Fruit fly (Drosophila melanogaster) whole organism, embryonic: Measurements from ENCODE around the gene Atg8b.

Source experiments
- Bgb ChIP-seq: fragments of 200-800 bp; sonication (Bioruptor generic); IDR thresholded peaks from 2 replicates; pipeline ENCODE4 v1.3.6; 2022; ENCODE audit warnings: missing biosample characterization, missing genetic modification characterization; ENCODE audit not compliant: partially characterized antibody
- CG11247 ChIP-seq: fragments of 200-800 bp; sonication (Bioruptor generic); IDR thresholded peaks from 2 replicates; pipeline ENCODE4 v1.3.6; 2022; ENCODE audit warnings: missing biosample characterization, missing genetic modification characterization
- CG11560 ChIP-seq: fragments of 200-800 bp; sonication (Bioruptor generic); IDR thresholded peaks from 3 replicates; pipeline ENCODE4 v1.3.6; 2022; ENCODE audit warnings: missing biosample characterization, missing genetic modification characterization
- CG15011 ChIP-seq: fragments of 200-800 bp; sonication (Bioruptor generic); optimal IDR thresholded peaks from 3 replicates; lab custom pipeline; 2018; ENCODE audit warnings: missing biosample characterization, mild to moderate bottlenecking, missing genetic modification characterization
- CG1603 ChIP-seq: fragments of 200-800 bp; sonication (Bioruptor generic); optimal IDR thresholded peaks from 2 replicates; lab custom pipeline; 2019; ENCODE audit warnings: missing biosample characterization, mild to moderate bottlenecking, missing genetic modification characterization, moderate library complexity
- CG16813 ChIP-seq: fragments of 200-800 bp; sonication (Bioruptor generic); IDR thresholded peaks from 3 replicates; pipeline ENCODE4 v1.3.6; 2022; ENCODE audit warnings: missing biosample characterization, missing genetic modification characterization; ENCODE audit not compliant: partially characterized antibody
- CG17186 ChIP-seq: fragments of 200-800 bp; sonication (Bioruptor generic); optimal IDR thresholded peaks from 3 replicates; lab custom pipeline; 2017; ENCODE audit warnings: missing biosample characterization, missing genetic modification reagents, missing genetic modification characterization
- CG17361 ChIP-seq: fragments of 200-800 bp; sonication (Bioruptor generic); IDR thresholded peaks from 3 replicates; pipeline ENCODE4 v1.3.6; 2022; ENCODE audit warnings: missing biosample characterization, missing genetic modification characterization
- CG18476 ChIP-seq: fragments of 200-800 bp; sonication (Bioruptor generic); optimal IDR thresholded peaks from 2 replicates; lab custom pipeline; 2016; ENCODE audit warnings: missing biosample characterization, mild to moderate bottlenecking, missing genetic modification characterization
- CG2199 ChIP-seq: fragments of 200-800 bp; sonication (Bioruptor generic); IDR thresholded peaks from 3 replicates; pipeline ENCODE4 v1.3.6; 2022; ENCODE audit warnings: missing biosample characterization, missing genetic modification characterization
- CG31441 ChIP-seq: fragments of 200-800 bp; sonication (Bioruptor generic); IDR thresholded peaks from 2 replicates; pipeline ENCODE4 v1.3.6; 2022; ENCODE audit warnings: missing biosample characterization, missing genetic modification characterization
- CG4360 ChIP-seq: fragments of 200-800 bp; sonication (Bioruptor generic); IDR thresholded peaks from 2 replicates; pipeline ENCODE4 v1.3.6; 2022; ENCODE audit warnings: missing biosample characterization, missing genetic modification characterization
- CG4820 ChIP-seq: fragments of 200-800 bp; sonication (Bioruptor generic); optimal IDR thresholded peaks from 3 replicates; lab custom pipeline; 2016; ENCODE audit warnings: missing biosample characterization, missing genetic modification characterization
- CG5180 ChIP-seq: fragments of 200-800 bp; sonication (Bioruptor generic); optimal IDR thresholded peaks from 3 replicates; lab custom pipeline; 2017; ENCODE audit warnings: missing biosample characterization, missing genetic modification characterization, mild to moderate bottlenecking, moderate library complexity, missing genetic modification reagents
- CG6272 ChIP-seq: fragments of 200-800 bp; sonication (Bioruptor generic); IDR thresholded peaks from 2 replicates; pipeline ENCODE4 v1.3.6; 2022; ENCODE audit warnings: missing biosample characterization, missing genetic modification characterization
- CG8290 ChIP-seq, 3 experiments: fragments of 200-800 bp; sonication (Bioruptor generic); optimal IDR thresholded peaks; 2 replicates each; lab custom pipeline; 2016 to 2019; ENCODE audit warnings: missing biosample characterization in 3 of 3, missing genetic modification characterization in 3 of 3, mild to moderate bottlenecking in 2 of 3, moderate library complexity in 1 of 3
- CG8944 ChIP-seq: fragments of 200-800 bp; sonication (Bioruptor generic); optimal IDR thresholded peaks from 3 replicates; lab custom pipeline; 2016; ENCODE audit warnings: missing biosample characterization, missing genetic modification characterization
- CG9932 ChIP-seq: fragments of 200-800 bp; sonication (Bioruptor generic); IDR thresholded peaks from 2 replicates; pipeline ENCODE4 v1.3.6; 2022; ENCODE audit warnings: missing biosample characterization, missing genetic modification characterization
- Chrac-16 ChIP-seq: fragments of 200-800 bp; sonication (Bioruptor generic); optimal IDR thresholded peaks from 3 replicates; lab custom pipeline; 2016; ENCODE audit warnings: missing biosample characterization, missing genetic modification characterization
- Dbx ChIP-seq: fragments of 200-800 bp; sonication (Bioruptor generic); IDR thresholded peaks from 3 replicates; pipeline ENCODE4 v1.3.6; 2022; ENCODE audit warnings: missing biosample characterization, missing genetic modification characterization
- Deaf1 ChIP-seq: fragments of 200-800 bp; optimal IDR thresholded peaks from 3 replicates; lab custom pipeline; 2019; ENCODE audit warnings: missing biosample characterization, mild to moderate bottlenecking, missing genetic modification characterization, moderate library complexity
- Dref ChIP-seq: fragments of 200-800 bp; sonication (Bioruptor generic); IDR thresholded peaks from 2 replicates; pipeline ENCODE4 v1.3.6; 2022; ENCODE audit warnings: missing biosample characterization, missing genetic modification characterization
- E2f2 ChIP-seq: fragments of 200-800 bp; sonication (Bioruptor generic); IDR thresholded peaks from 2 replicates; pipeline ENCODE4 v1.3.6; 2022; ENCODE audit warnings: missing biosample characterization, missing genetic modification characterization
- Ets65A ChIP-seq: fragments of 200-800 bp; sonication (Bioruptor generic); peaks from one replicate; lab custom pipeline; 2016; ENCODE audit warnings: missing biosample characterization, missing genetic modification characterization
- Gsc ChIP-seq: fragments of 200-800 bp; sonication (Bioruptor generic); IDR thresholded peaks from 2 replicates; pipeline ENCODE4 v1.3.6; 2022; ENCODE audit warnings: missing biosample characterization, missing genetic modification characterization
- MTF-1 ChIP-seq: fragments of 200-800 bp; sonication (Bioruptor generic); optimal IDR thresholded peaks from 2 replicates; lab custom pipeline; 2018; ENCODE audit warnings: missing biosample characterization, mild to moderate bottlenecking, missing genetic modification characterization, borderline replicate concordance
- Med ChIP-seq: fragments of 200-800 bp; sonication (Bioruptor generic); peaks from one replicate; lab custom pipeline; 2016; ENCODE audit warnings: missing biosample characterization, missing genetic modification characterization, mild to moderate bottlenecking, inconsistent platforms, moderate library complexity
- Opbp ChIP-seq: fragments of 200-800 bp; sonication (Bioruptor generic); IDR thresholded peaks from 3 replicates; pipeline ENCODE4 v1.3.6; 2022; ENCODE audit warnings: missing biosample characterization, missing genetic modification characterization; ENCODE audit not compliant: partially characterized antibody
- Sox100B ChIP-seq: fragments of 200-800 bp; sonication (Bioruptor generic); optimal IDR thresholded peaks from 3 replicates; lab custom pipeline; 2018; ENCODE audit warnings: missing biosample characterization, mild to moderate bottlenecking, missing genetic modification characterization
- Usf ChIP-seq: fragments of 200-800 bp; sonication (Bioruptor generic); optimal IDR thresholded peaks from 2 replicates; lab custom pipeline; 2017; ENCODE audit warnings: missing genotype, missing biosample characterization, missing genetic modification characterization
- Xbp1 ChIP-seq: fragments of 200-800 bp; sonication (Bioruptor generic); optimal IDR thresholded peaks from 3 replicates; lab custom pipeline; 2016; ENCODE audit warnings: missing biosample characterization, mild to moderate bottlenecking, missing genetic modification characterization
- amos ChIP-seq: fragments of 200-800 bp; sonication (Bioruptor generic); IDR thresholded peaks from 2 replicates; pipeline ENCODE4 v1.3.6; 2022; ENCODE audit warnings: missing biosample characterization, missing genetic modification characterization; ENCODE audit not compliant: partially characterized antibody
- bbx ChIP-seq: fragments of 200-800 bp; sonication (Bioruptor generic); IDR thresholded peaks from 2 replicates; pipeline ENCODE4 v1.3.6; 2022; ENCODE audit warnings: missing biosample characterization, missing genetic modification characterization; ENCODE audit not compliant: partially characterized antibody
- dmrt11E ChIP-seq: fragments of 200-800 bp; sonication (Bioruptor generic); optimal IDR thresholded peaks from 3 replicates; lab custom pipeline; 2018; ENCODE audit warnings: missing biosample characterization, mild to moderate bottlenecking, missing genetic modification characterization, moderate library complexity
- dmrt99B ChIP-seq: fragments of 200-800 bp; sonication (Bioruptor generic); optimal IDR thresholded peaks from 2 replicates; lab custom pipeline; 2018; ENCODE audit warnings: missing biosample characterization, mild to moderate bottlenecking, missing genetic modification characterization, moderate library complexity
- fd3F ChIP-seq: fragments of 200-800 bp; sonication (Bioruptor generic); optimal IDR thresholded peaks from 2 replicates; lab custom pipeline; 2018; ENCODE audit warnings: missing biosample characterization, mild to moderate bottlenecking, missing genetic modification characterization, moderate library complexity
- gfzf ChIP-seq: fragments of 200-800 bp; sonication (Bioruptor generic); optimal IDR thresholded peaks from 2 replicates; lab custom pipeline; 2016; ENCODE audit warnings: missing biosample characterization, mild to moderate bottlenecking, missing genetic modification characterization, moderate library complexity
- hbn ChIP-seq: fragments of 200-800 bp; sonication (Bioruptor generic); IDR thresholded peaks from 2 replicates; pipeline ENCODE4 v1.3.6; 2022; ENCODE audit warnings: missing biosample characterization, missing genetic modification characterization; ENCODE audit not compliant: partially characterized antibody
- pzg ChIP-seq: fragments of 200-800 bp; sonication (Bioruptor generic); optimal IDR thresholded peaks from 3 replicates; lab custom pipeline; 2018; ENCODE audit warnings: missing biosample characterization, mild to moderate bottlenecking, missing genetic modification characterization, moderate library complexity
- sd ChIP-seq: fragments of 200-800 bp; sonication (Bioruptor generic); optimal IDR thresholded peaks from 3 replicates; lab custom pipeline; 2018; ENCODE audit warnings: missing biosample characterization, mild to moderate bottlenecking, missing genetic modification characterization, moderate library complexity
- sob ChIP-seq: fragments of 200-800 bp; sonication (Bioruptor generic); IDR thresholded peaks from 2 replicates; pipeline ENCODE4 v1.3.6; 2022; ENCODE audit warnings: missing biosample characterization, missing genetic modification characterization
- stwl ChIP-seq: fragments of 200-800 bp; sonication (Bioruptor generic); optimal IDR thresholded peaks from 3 replicates; lab custom pipeline; 2018; ENCODE audit warnings: missing biosample characterization, mild to moderate bottlenecking, missing genetic modification characterization, moderate library complexity
- unc-4 ChIP-seq: fragments of 200-800 bp; sonication (Bioruptor generic); IDR thresholded peaks from 2 replicates; pipeline ENCODE4 v1.3.6; 2022; ENCODE audit warnings: missing biosample characterization, missing genetic modification characterization; ENCODE audit not compliant: partially characterized antibody

Atg8b gene

dm6 chr3R:17733261-17733660 lies 8.4 kb upstream of the Atg8b start, which contains the start of gene CG14321 (continued):
- TF ChIP-seq CG31441 (GFP tag; lab: Robert Waterston, UW) = no peak
- TF ChIP-seq CG8290 (GFP tag; optimal IDR thresholded peaks at IDR 0.05; lab: Kevin White, UChicago) = no peak
- TF ChIP-seq CG8290 (tag; optimal IDR thresholded peaks at IDR 0.05; lab: Kevin White, UChicago) = peak in 1 of 2 experiments; percentile 35
- no peak for TF ChIP-seq hbn (GFP tag; lab: Robert Waterston, UW)
- TF ChIP-seq CG18476 (GFP tag; lab: Kevin White, UChicago) = no peak
- TF ChIP-seq Dbx (GFP tag; lab: Robert Waterston, UW) = peak; percentile 35; the same call in 1 of the 3 replicates
- no peak for TF ChIP-seq CG5180 (GFP tag; lab: Kevin White, UChicago)
- no peak for TF ChIP-seq Chrac-16 (GFP tag; lab: Kevin White, UChicago)
- TF ChIP-seq CG16813 (GFP tag; lab: Robert Waterston, UW) = peak; percentile 64
- TF ChIP-seq Usf (GFP tag; lab: Kevin White, UChicago) = no peak
- TF ChIP-seq fd3F (GFP tag; lab: Kevin White, UChicago) = no peak
- TF ChIP-seq Med (GFP tag; lab: Kevin White, UChicago) = peak; percentile 46
- TF ChIP-seq Xbp1 (GFP tag; lab: Kevin White, UChicago) = peak; percentile 19
- TF ChIP-seq CG2199 (GFP tag; lab: Robert Waterston, UW) = peak; percentile 66; the same call in 1 of the 3 replicates
- no peak for TF ChIP-seq CG17361 (GFP tag; lab: Robert Waterston, UW)
- TF ChIP-seq CG11560 (tag; lab: Robert Waterston, UW) = no peak
- 0 out of 2 replicates have a peak, but pooled peaks have one; percentile 18 for TF ChIP-seq unc-4 (GFP tag; lab: Robert Waterston, UW)

dm6 chr3R:17725558-17725957 lies 695 bp upstream of the Atg8b start, which contains the start of gene Lgr1:
TSS of gene Lgr1 (plus strand) at chr3R:17725777.
- TF ChIP-seq CG6272 (no peak), Ets65A (GFP tag; lab: Kevin White, UChicago) (peak; percentile 60), CG4820 (GFP tag; lab: Kevin White, UChicago) (no peak), CG9932 (GFP tag; lab: Robert Waterston, UW) (peak; percentile 16; the same call in 1 of the 2 replicates), CG5180 (GFP tag; lab: Kevin White, UChicago) (peak; percentile 9), CG11247 (0 out of 2 replicates have a peak, but pooled peaks have one; percentile 27), CG4360 (GFP tag; lab: Robert Waterston, UW) (0 out of 2 replicates have a peak, but pooled peaks have one; percentile 15), dmrt11E (no peak), Deaf1 (tag; lab: Kevin White, UChicago) (peak; percentile 52), CG8944 (GFP tag; lab: Kevin White, UChicago) (no peak), Med (GFP tag; lab: Kevin White, UChicago) (peak; percentile 52), sob (GFP tag; lab: Robert Waterston, UW) (0 out of 2 replicates have a peak, but pooled peaks have one; percentile 7)

dm6 chr3R:17718760-17719625 lies 5.9 kb downstream of the Atg8b start, which contains the start of gene Pxt:
TSS of gene Pxt (plus strand) at chr3R:17719454.
- TF ChIP-seq Gsc (no peak), amos (peak; percentile 37; the same call in 1 of the 2 replicates), pzg (peak; percentile 60), dmrt99B (no peak), bbx (GFP tag; lab: Robert Waterston, UW) (peak; percentile 22), gfzf (GFP tag; lab: Kevin White, UChicago) (no peak), stwl (tag; lab: Kevin White, UChicago) (peak; percentile 60), CG15011 (GFP tag; lab: Kevin White, UChicago) (no peak), Opbp (GFP tag; lab: Robert Waterston, UW) (peak; percentile 21; the same call in 1 of the 3 replicates), Bgb (GFP tag; lab: Robert Waterston, UW) (peak; percentile 3; the same call in 1 of the 2 replicates), Dref (GFP tag; lab: Robert Waterston, UW) (peak; percentile 70), Sox100B (peak; percentile 8), CG11560 (tag; lab: Robert Waterston, UW) (peak; percentile 96), MTF-1 (peak; percentile 48), CG17186 (GFP tag; lab: Kevin White, UChicago) (peak; percentile 99), E2f2 (GFP tag; lab: Robert Waterston, UW) (peak; percentile 87), Ets65A (GFP tag; lab: Kevin White, UChicago) (no peak), sd (tag; lab: Kevin White, UChicago) (peak; percentile 75), CG1603 (tag; lab: Kevin White, UChicago) (peak; percentile 15)
